Fruit fly (Drosophila melanogaster) whole organism, embryonic: ENCODE results near the gene CG15143.
A peak's percentile ranks its signal among the peaks of the same experiment; 100 is the strongest.

ENCODE experiments used
- Ada2b ChIP-seq: fragments of 200-800 bp; sonication (Bioruptor generic); IDR thresholded peaks from 2 replicates; pipeline ENCODE4 v1.3.6; 2022; ENCODE audit warnings: missing biosample characterization, missing genetic modification characterization
- Bgb ChIP-seq: fragments of 200-800 bp; sonication (Bioruptor generic); IDR thresholded peaks from 2 replicates; pipeline ENCODE4 v1.3.6; 2022; ENCODE audit warnings: missing biosample characterization, missing genetic modification characterization; ENCODE audit not compliant: partially characterized antibody
- Blimp-1 ChIP-seq: fragments of 200-800 bp; sonication (Bioruptor generic); optimal IDR thresholded peaks from 3 replicates; lab custom pipeline; 2018; ENCODE audit warnings: missing biosample characterization, missing genetic modification characterization, mild to moderate bottlenecking, moderate library complexity, missing genetic modification reagents
- C15 ChIP-seq: fragments of 200-800 bp; sonication (Bioruptor generic); IDR thresholded peaks from 3 replicates; pipeline ENCODE4 v1.3.6; 2022; ENCODE audit warnings: missing biosample characterization, missing genetic modification characterization
- CG10321 ChIP-seq: fragments of 200-800 bp; sonication (Bioruptor generic); IDR thresholded peaks from 2 replicates; pipeline ENCODE4 v1.3.6; 2022; ENCODE audit warnings: missing biosample characterization, missing genetic modification characterization
- CG10979 ChIP-seq: fragments of 200-800 bp; sonication (Bioruptor generic); optimal IDR thresholded peaks from 2 replicates; lab custom pipeline; 2018; ENCODE audit warnings: missing biosample characterization, mild to moderate bottlenecking, missing genetic modification characterization, moderate library complexity
- CG12155 ChIP-seq: fragments of 200-800 bp; sonication (Bioruptor generic); optimal IDR thresholded peaks from 3 replicates; lab custom pipeline; 2016; ENCODE audit warnings: missing biosample characterization, missing genetic modification characterization
- CG12236 ChIP-seq: fragments of 200-800 bp; sonication (Bioruptor generic); optimal IDR thresholded peaks from 2 replicates; lab custom pipeline; 2016; ENCODE audit warnings: missing biosample characterization, missing genetic modification characterization
- CG13424 ChIP-seq: fragments of 200-800 bp; sonication (Bioruptor generic); optimal IDR thresholded peaks from 2 replicates; lab custom pipeline; 2019; ENCODE audit warnings: missing biosample characterization, mild to moderate bottlenecking, missing genetic modification characterization, moderate library complexity
- CG13775 ChIP-seq: fragments of 200-800 bp; sonication (Bioruptor generic); optimal IDR thresholded peaks from 3 replicates; lab custom pipeline; 2017; ENCODE audit warnings: missing biosample characterization, mild to moderate bottlenecking, missing genetic modification characterization
- CG14710 ChIP-seq: fragments of 200-800 bp; sonication (Bioruptor generic); optimal IDR thresholded peaks from 3 replicates; lab custom pipeline; 2019; ENCODE audit warnings: missing biosample characterization, mild to moderate bottlenecking, missing genetic modification characterization, moderate library complexity
- CG15696 ChIP-seq: fragments of 200-800 bp; sonication (Bioruptor generic); optimal IDR thresholded peaks from 2 replicates; lab custom pipeline; 2019; ENCODE audit warnings: missing biosample characterization, mild to moderate bottlenecking, missing genetic modification characterization, moderate library complexity
- CG16863 ChIP-seq: fragments of 200-800 bp; sonication (Bioruptor generic); optimal IDR thresholded peaks from 3 replicates; lab custom pipeline; 2016; ENCODE audit warnings: missing biosample characterization, missing genetic modification characterization
- CG2202 ChIP-seq: fragments of 200-800 bp; sonication (Bioruptor generic); optimal IDR thresholded peaks from 2 replicates; lab custom pipeline; 2018; ENCODE audit warnings: missing biosample characterization, mild to moderate bottlenecking, missing genetic modification characterization
- CG2889 ChIP-seq: fragments of 200-800 bp; sonication (Bioruptor generic); IDR thresholded peaks from 3 replicates; pipeline ENCODE4 v1.3.6; 2022; ENCODE audit warnings: missing biosample characterization, missing genetic modification characterization
- CG30403 ChIP-seq: fragments of 200-800 bp; sonication (Bioruptor generic); optimal IDR thresholded peaks from 3 replicates; lab custom pipeline; 2016; ENCODE audit warnings: missing biosample characterization, missing genetic modification characterization
- CG4282 ChIP-seq: fragments of 200-800 bp; sonication (Bioruptor generic); optimal IDR thresholded peaks from 2 replicates; lab custom pipeline; 2016; ENCODE audit warnings: missing biosample characterization, missing genetic modification characterization
- CG4328 ChIP-seq: fragments of 200-800 bp; sonication (Bioruptor generic); optimal IDR thresholded peaks from 3 replicates; lab custom pipeline; 2017; ENCODE audit warnings: missing biosample characterization, missing genetic modification reagents, missing genetic modification characterization
- CG6854 ChIP-seq: fragments of 200-800 bp; sonication (Bioruptor generic); optimal IDR thresholded peaks from 3 replicates; lab custom pipeline; 2017; ENCODE audit warnings: missing biosample characterization, mild to moderate bottlenecking, missing genetic modification characterization
- CG8478 ChIP-seq: fragments of >200 bp; optimal IDR thresholded peaks from 2 replicates; lab custom pipeline; 2018
- CG8944 ChIP-seq: fragments of 200-800 bp; sonication (Bioruptor generic); optimal IDR thresholded peaks from 3 replicates; lab custom pipeline; 2016; ENCODE audit warnings: missing biosample characterization, missing genetic modification characterization
- CG9215 ChIP-seq: fragments of 200-800 bp; sonication (Bioruptor generic); IDR thresholded peaks from 2 replicates; pipeline ENCODE4 v1.3.6; 2022; ENCODE audit warnings: missing biosample characterization, missing genetic modification characterization
- CG9817 ChIP-seq: fragments of 200-800 bp; sonication (Bioruptor generic); optimal IDR thresholded peaks from 2 replicates; lab custom pipeline; 2018; ENCODE audit warnings: missing biosample characterization, mild to moderate bottlenecking, missing genetic modification characterization, moderate library complexity
- Chrac-16 ChIP-seq: fragments of 200-800 bp; sonication (Bioruptor generic); optimal IDR thresholded peaks from 3 replicates; lab custom pipeline; 2016; ENCODE audit warnings: missing biosample characterization, missing genetic modification characterization
- Dad ChIP-seq: fragments of 200-800 bp; sonication (Bioruptor generic); optimal IDR thresholded peaks from 3 replicates; lab custom pipeline; 2016; ENCODE audit warnings: missing biosample characterization, missing genetic modification characterization
- Dbx ChIP-seq: fragments of 200-800 bp; sonication (Bioruptor generic); IDR thresholded peaks from 3 replicates; pipeline ENCODE4 v1.3.6; 2022; ENCODE audit warnings: missing biosample characterization, missing genetic modification characterization
- Hr51 ChIP-seq, 2 experiments: fragments of 200-800 bp; sonication (Bioruptor generic); optimal IDR thresholded peaks; 2 replicates in 1 of 2; 3 replicates in 1 of 2; lab custom pipeline; 2016 to 2018; ENCODE audit warnings: missing biosample characterization in 2 of 2, missing genetic modification characterization in 2 of 2, mild to moderate bottlenecking in 1 of 2, moderate library complexity in 1 of 2
- Nf-YB ChIP-seq: fragments of 200-800 bp; sonication (Bioruptor generic); optimal IDR thresholded peaks from 3 replicates; lab custom pipeline; 2019; ENCODE audit warnings: missing biosample characterization, mild to moderate bottlenecking, missing genetic modification characterization, moderate library complexity
- Opbp ChIP-seq: fragments of 200-800 bp; sonication (Bioruptor generic); IDR thresholded peaks from 3 replicates; pipeline ENCODE4 v1.3.6; 2022; ENCODE audit warnings: missing biosample characterization, missing genetic modification characterization; ENCODE audit not compliant: partially characterized antibody
- ac ChIP-seq: fragments of 200-800 bp; sonication (Bioruptor generic); optimal IDR thresholded peaks from 3 replicates; lab custom pipeline; 2017; ENCODE audit warnings: missing biosample characterization, mild to moderate bottlenecking, missing genetic modification characterization
- ci ChIP-seq: fragments of 200-800 bp; sonication (Bioruptor generic); IDR thresholded peaks from 3 replicates; pipeline ENCODE4 v1.3.6; 2022; ENCODE audit warnings: missing biosample characterization, missing genetic modification characterization
- dan ChIP-seq: fragments of 200-800 bp; sonication (Bioruptor generic); IDR thresholded peaks from 2 replicates; pipeline ENCODE4 v1.3.6; 2022; ENCODE audit warnings: missing biosample characterization, missing genetic modification characterization
- disco-r ChIP-seq: fragments of 200-800 bp; sonication (Bioruptor generic); optimal IDR thresholded peaks from 2 replicates; lab custom pipeline; 2016; ENCODE audit warnings: missing biosample characterization, missing genetic modification characterization
- dmrt11E ChIP-seq: fragments of 200-800 bp; sonication (Bioruptor generic); optimal IDR thresholded peaks from 3 replicates; lab custom pipeline; 2018; ENCODE audit warnings: missing biosample characterization, mild to moderate bottlenecking, missing genetic modification characterization, moderate library complexity
- emc ChIP-seq: fragments of 200-800 bp; sonication (Bioruptor generic); optimal IDR thresholded peaks from 2 replicates; lab custom pipeline; 2016; ENCODE audit warnings: missing biosample characterization, missing genetic modification characterization
- gem ChIP-seq: fragments of 200-800 bp; sonication (Bioruptor generic); optimal IDR thresholded peaks from 2 replicates; lab custom pipeline; 2019; ENCODE audit warnings: missing biosample characterization, mild to moderate bottlenecking, missing genetic modification characterization, moderate library complexity
- hth ChIP-seq: fragments of >200 bp; optimal IDR thresholded peaks from 2 replicates; lab custom pipeline; 2017; ENCODE audit warnings: inconsistent platforms
- lola ChIP-seq, 3 experiments: fragments of >200 bp in 2 of 3; fragments of 200-800 bp in 1 of 3; sonication (Bioruptor generic) in 1 of 3; optimal IDR thresholded peaks; 2 replicates each; lab custom pipeline; 2017 to 2019; ENCODE audit warnings: missing biosample characterization in 3 of 3, missing genetic modification characterization in 3 of 3, mild to moderate bottlenecking in 1 of 3, moderate library complexity in 1 of 3
- lov ChIP-seq, 2 experiments: fragments of 200-800 bp in 1 of 2; fragments of >200 bp in 1 of 2; sonication (Bioruptor generic) in 1 of 2; IDR thresholded peaks in 1 of 2; optimal IDR thresholded peaks in 1 of 2; 2 replicates in 1 of 2; 3 replicates in 1 of 2; pipeline versions ENCODE4 v1.3.6 to Lab custom; 2017 to 2022; ENCODE audit warnings: missing biosample characterization in 1 of 2, missing genetic modification characterization in 1 of 2
- mam ChIP-seq: fragments of 200-800 bp; sonication (Bioruptor generic); optimal IDR thresholded peaks from 3 replicates; lab custom pipeline; 2016; ENCODE audit warnings: missing biosample characterization, missing genetic modification characterization
- sc ChIP-seq, 3 experiments: fragments of >200 bp in 2 of 3; fragments of 200-800 bp in 1 of 3; sonication (Bioruptor generic) in 1 of 3; optimal IDR thresholded peaks; 2 replicates in 2 of 3; 3 replicates in 1 of 3; lab custom pipeline; 2017; ENCODE audit warnings: mild to moderate bottlenecking in 1 of 3, missing biosample characterization in 1 of 3, missing genetic modification characterization in 1 of 3, missing genetic modification reagents in 1 of 3
- sd ChIP-seq: fragments of 200-800 bp; sonication (Bioruptor generic); optimal IDR thresholded peaks from 3 replicates; lab custom pipeline; 2018; ENCODE audit warnings: missing biosample characterization, mild to moderate bottlenecking, missing genetic modification characterization, moderate library complexity
- sna ChIP-seq: fragments of 200-800 bp; sonication (Bioruptor generic); IDR thresholded peaks from 2 replicates; pipeline ENCODE4 v1.3.6; 2022; ENCODE audit warnings: missing biosample characterization, missing genetic modification characterization; ENCODE audit not compliant: partially characterized antibody
- so ChIP-seq: fragments of 200-800 bp; sonication (Bioruptor generic); IDR thresholded peaks from 3 replicates; pipeline ENCODE4 v1.3.6; 2022; ENCODE audit warnings: missing biosample characterization, missing genetic modification characterization
- stc ChIP-seq: fragments of 200-800 bp; sonication (Bioruptor generic); IDR thresholded peaks from 2 replicates; pipeline ENCODE4 v1.3.6; 2022; ENCODE audit warnings: missing biosample characterization, missing genetic modification characterization
- stwl ChIP-seq: fragments of 200-800 bp; sonication (Bioruptor generic); optimal IDR thresholded peaks from 3 replicates; lab custom pipeline; 2018; ENCODE audit warnings: missing biosample characterization, mild to moderate bottlenecking, missing genetic modification characterization, moderate library complexity
- tin ChIP-seq: fragments of 200-800 bp; sonication (Bioruptor generic); optimal IDR thresholded peaks from 3 replicates; lab custom pipeline; 2016; ENCODE audit warnings: missing biosample characterization, missing genetic modification characterization
- tll ChIP-seq, 2 experiments: fragments of 200-800 bp in 1 of 2; fragments of >200 bp in 1 of 2; sonication (Bioruptor generic) in 1 of 2; optimal IDR thresholded peaks; 2 replicates each; lab custom pipeline; 2017 to 2019; ENCODE audit warnings: missing biosample characterization in 2 of 2, missing genetic modification characterization in 2 of 2, mild to moderate bottlenecking in 1 of 2, moderate library complexity in 1 of 2
- tx ChIP-seq: fragments of 200-800 bp; sonication (Bioruptor generic); optimal IDR thresholded peaks from 2 replicates; lab custom pipeline; 2016; ENCODE audit warnings: missing biosample characterization, missing genetic modification characterization
- vfl ChIP-seq: fragments of 200-800 bp; sonication (Bioruptor generic); optimal IDR thresholded peaks from 2 replicates; lab custom pipeline; 2016; ENCODE audit warnings: missing biosample characterization, missing genetic modification characterization

Gene CG15143

DNA sequence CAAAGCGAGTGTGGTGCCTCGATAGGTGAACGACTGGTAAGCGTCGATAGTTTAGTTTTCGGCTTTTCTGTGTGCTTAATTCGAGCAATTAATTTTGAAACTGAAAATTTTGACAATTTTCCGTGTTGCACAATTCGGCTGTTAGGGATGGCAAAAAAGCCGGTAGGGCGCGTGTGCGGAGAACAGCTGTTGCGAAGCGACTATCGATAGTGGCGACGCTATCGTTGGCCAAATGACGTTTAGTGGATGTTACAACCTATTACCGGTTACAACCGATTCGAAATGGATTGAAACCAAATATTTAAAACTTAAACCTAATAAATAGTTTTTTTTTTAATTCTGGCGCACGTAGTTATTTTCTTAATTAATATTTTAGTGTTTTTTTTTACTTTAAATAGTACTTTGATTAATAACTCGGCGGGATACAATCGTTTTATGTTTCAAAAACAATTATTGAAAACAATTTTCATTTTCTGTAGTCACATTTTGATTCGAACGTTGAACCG, 23.4 kb downstream of the CG15143 start, which contains the start of the genes mEFTs and Dhc36C (continued):
- TF ChIP-seq ci (GFP tag; lab: Robert Waterston, UW) (no peak; the same call in 2 of the 3 replicates), tll (GFP tag; optimal IDR thresholded peaks at IDR 0.05; lab: Kevin White, UChicago) (no peak), CG2889 (GFP tag; lab: Robert Waterston, UW) (no peak), Dad (GFP tag; lab: Kevin White, UChicago) (no peak), tx (no peak), dmrt11E (tag; lab: Kevin White, UChicago) (no peak), stc (GFP tag; lab: Robert Waterston, UW) (0 out of 2 replicates have a peak, but pooled peaks have one; percentile 13), dan (no peak), sc (optimal IDR thresholded peaks at IDR 0.05; lab: Kevin White, UChicago) (no peak), sc (GFP tag; optimal IDR thresholded peaks at IDR 0.05; lab: Kevin White, UChicago) (no peak), disco-r (GFP tag; lab: Kevin White, UChicago) (no peak), Opbp (peak; percentile 95), tin (no peak), CG13775 (GFP tag; lab: Kevin White, UChicago) (no peak), CG30403 (GFP tag; lab: Kevin White, UChicago) (no peak), sna (peak; percentile 75), so (GFP tag; lab: Robert Waterston, UW) (no peak), CG15696 (tag; lab: Kevin White, UChicago) (no peak), Hr51 (GFP tag; optimal IDR thresholded peaks at IDR 0.05; lab: Kevin White, UChicago) (no peak), CG16863 (GFP tag; lab: Kevin White, UChicago) (no peak), Bgb (GFP tag; lab: Robert Waterston, UW) (peak; percentile 92), sd (tag; lab: Kevin White, UChicago) (no peak), mam (GFP tag; lab: Kevin White, UChicago) (no peak), Chrac-16 (GFP tag; lab: Kevin White, UChicago) (no peak), CG4282 (GFP tag; lab: Kevin White, UChicago) (no peak), CG2202 (tag; lab: Kevin White, UChicago) (no peak), vfl (GFP tag; lab: Kevin White, UChicago) (no peak), CG9215 (GFP tag; lab: Robert Waterston, UW) (no peak), CG10321 (no peak), Ada2b (GFP tag; lab: Robert Waterston, UW) (no peak), CG6854 (GFP tag; lab: Kevin White, UChicago) (no peak), hth (no peak), lov (optimal IDR thresholded peaks at IDR 0.05; lab: Kevin White, UChicago) (no peak), lov (GFP tag; IDR thresholded peaks at IDR 0.05; lab: Robert Waterston, UW) (no peak), gem (tag; lab: Kevin White, UChicago) (no peak), Dbx (GFP tag; lab: Robert Waterston, UW) (no peak), lola (GFP tag; optimal IDR thresholded peaks at IDR 0.05; lab: Kevin White, UChicago) (no peak), C15 (GFP tag; lab: Robert Waterston, UW) (no peak), CG10979 (no peak), CG12236 (no peak), CG13424 (tag; lab: Kevin White, UChicago) (no peak), ac (GFP tag; lab: Kevin White, UChicago) (no peak), CG8944 (no peak), CG8478 (lab: Kevin White, UChicago) (no peak), CG12155 (GFP tag; lab: Kevin White, UChicago) (no peak), emc (no peak), CG9817 (tag; lab: Kevin White, UChicago) (no peak), stwl (peak; percentile 70), Blimp-1 (GFP tag; lab: Kevin White, UChicago) (no peak), CG4328 (GFP tag; lab: Kevin White, UChicago) (no peak), CG14710 (peak; percentile 46), Nf-YB (no peak)
